Fruit fly (Drosophila melanogaster) whole organism, embryonic: Measurements from ENCODE around the gene Gr64a.
A peak's percentile ranks its signal among the peaks of the same experiment; 100 is the strongest.

ENCODE experiments used
- C15 ChIP-seq: fragments of 200-800 bp; sonication (Bioruptor generic); IDR thresholded peaks from 3 replicates; pipeline ENCODE4 v1.3.6; 2022; ENCODE audit warnings: missing biosample characterization, missing genetic modification characterization
- CG10147 ChIP-seq: fragments of 200-800 bp; sonication (Bioruptor generic); optimal IDR thresholded peaks from 2 replicates; lab custom pipeline; 2019; ENCODE audit warnings: missing biosample characterization, mild to moderate bottlenecking, missing genetic modification characterization, moderate library complexity
- CG10462 ChIP-seq: fragments of 200-800 bp; sonication (Bioruptor generic); optimal IDR thresholded peaks from 2 replicates; lab custom pipeline; 2016; ENCODE audit warnings: missing biosample characterization, missing genetic modification characterization
- CG10979 ChIP-seq: fragments of 200-800 bp; sonication (Bioruptor generic); optimal IDR thresholded peaks from 2 replicates; lab custom pipeline; 2018; ENCODE audit warnings: missing biosample characterization, mild to moderate bottlenecking, missing genetic modification characterization, moderate library complexity
- CG13424 ChIP-seq: fragments of 200-800 bp; sonication (Bioruptor generic); optimal IDR thresholded peaks from 2 replicates; lab custom pipeline; 2019; ENCODE audit warnings: missing biosample characterization, mild to moderate bottlenecking, missing genetic modification characterization, moderate library complexity
- CG13624 ChIP-seq: fragments of 200-800 bp; sonication (Bioruptor generic); optimal IDR thresholded peaks from 2 replicates; lab custom pipeline; 2016; ENCODE audit warnings: missing biosample characterization, missing genetic modification characterization
- CG1529 ChIP-seq: fragments of 200-800 bp; sonication (Bioruptor generic); optimal IDR thresholded peaks from 3 replicates; lab custom pipeline; 2018; ENCODE audit warnings: missing biosample characterization, missing genetic modification characterization
- CG16863 ChIP-seq: fragments of 200-800 bp; sonication (Bioruptor generic); optimal IDR thresholded peaks from 3 replicates; lab custom pipeline; 2016; ENCODE audit warnings: missing biosample characterization, missing genetic modification characterization
- CG2120 ChIP-seq: fragments of 200-800 bp; sonication (Bioruptor generic); optimal IDR thresholded peaks from 3 replicates; lab custom pipeline; 2016; ENCODE audit warnings: missing biosample characterization, missing genetic modification characterization
- CG2129 ChIP-seq: fragments of 200-800 bp; sonication (Bioruptor generic); IDR thresholded peaks from 2 replicates; pipeline ENCODE4 v1.3.6; 2022; ENCODE audit warnings: missing biosample characterization, missing genetic modification characterization; ENCODE audit not compliant: partially characterized antibody
- CG2889 ChIP-seq: fragments of 200-800 bp; sonication (Bioruptor generic); IDR thresholded peaks from 3 replicates; pipeline ENCODE4 v1.3.6; 2022; ENCODE audit warnings: missing biosample characterization, missing genetic modification characterization
- CG31388 ChIP-seq: fragments of 200-800 bp; sonication (Bioruptor generic); optimal IDR thresholded peaks from 2 replicates; lab custom pipeline; 2016; ENCODE audit warnings: missing biosample characterization, missing genetic modification characterization
- CG33557 ChIP-seq: fragments of 200-800 bp; sonication (Bioruptor generic); optimal IDR thresholded peaks from 2 replicates; lab custom pipeline; 2019; ENCODE audit warnings: missing biosample characterization, mild to moderate bottlenecking, missing genetic modification characterization, moderate library complexity
- CG42726 ChIP-seq: fragments of 200-800 bp; sonication (Bioruptor generic); IDR thresholded peaks from 2 replicates; pipeline ENCODE4 v1.3.6; 2022; ENCODE audit warnings: missing biosample characterization, missing genetic modification characterization; ENCODE audit not compliant: partially characterized antibody
- CG5180 ChIP-seq: fragments of 200-800 bp; sonication (Bioruptor generic); optimal IDR thresholded peaks from 3 replicates; lab custom pipeline; 2017; ENCODE audit warnings: missing biosample characterization, missing genetic modification characterization, mild to moderate bottlenecking, moderate library complexity, missing genetic modification reagents
- CG7357 ChIP-seq: fragments of 200-800 bp; sonication (Bioruptor generic); IDR thresholded peaks from 3 replicates; pipeline ENCODE4 v1.3.6; 2022; ENCODE audit warnings: missing biosample characterization, missing genetic modification characterization
- CG7372 ChIP-seq: fragments of 200-800 bp; sonication (Bioruptor generic); IDR thresholded peaks from 2 replicates; pipeline ENCODE4 v1.3.6; 2022; ENCODE audit warnings: missing biosample characterization, missing genetic modification characterization
- CG7928 ChIP-seq: fragments of 200-800 bp; sonication (Bioruptor generic); optimal IDR thresholded peaks from 2 replicates; lab custom pipeline; 2017; ENCODE audit warnings: missing biosample characterization, mild to moderate bottlenecking, missing genetic modification characterization
- CG8944 ChIP-seq: fragments of 200-800 bp; sonication (Bioruptor generic); optimal IDR thresholded peaks from 3 replicates; lab custom pipeline; 2016; ENCODE audit warnings: missing biosample characterization, missing genetic modification characterization
- Dad ChIP-seq: fragments of 200-800 bp; sonication (Bioruptor generic); optimal IDR thresholded peaks from 3 replicates; lab custom pipeline; 2016; ENCODE audit warnings: missing biosample characterization, missing genetic modification characterization
- Dbx ChIP-seq: fragments of 200-800 bp; sonication (Bioruptor generic); IDR thresholded peaks from 3 replicates; pipeline ENCODE4 v1.3.6; 2022; ENCODE audit warnings: missing biosample characterization, missing genetic modification characterization
- Deaf1 ChIP-seq: fragments of 200-800 bp; optimal IDR thresholded peaks from 3 replicates; lab custom pipeline; 2019; ENCODE audit warnings: missing biosample characterization, mild to moderate bottlenecking, missing genetic modification characterization, moderate library complexity
- Dek ChIP-seq: fragments of 200-800 bp; sonication (Bioruptor generic); optimal IDR thresholded peaks from 3 replicates; lab custom pipeline; 2019; ENCODE audit warnings: missing biosample characterization, mild to moderate bottlenecking, missing genetic modification characterization, moderate library complexity
- Jarid2 ChIP-seq: fragments of 200-800 bp; sonication (Bioruptor generic); optimal IDR thresholded peaks from 3 replicates; lab custom pipeline; 2017; ENCODE audit warnings: mild to moderate bottlenecking, missing biosample characterization, missing genetic modification reagents, missing genetic modification characterization
- Mrtf ChIP-seq: fragments of 200-800 bp; sonication (Bioruptor generic); IDR thresholded peaks from 3 replicates; pipeline ENCODE4 v1.3.6; 2022; ENCODE audit warnings: missing biosample characterization, missing genetic modification characterization
- NfI ChIP-seq: fragments of 200-800 bp; sonication (Bioruptor generic); optimal IDR thresholded peaks from 3 replicates; lab custom pipeline; 2018; ENCODE audit warnings: missing biosample characterization, mild to moderate bottlenecking, missing genetic modification characterization, moderate library complexity
- Optix ChIP-seq: fragments of 200-800 bp; sonication (Bioruptor generic); IDR thresholded peaks from 3 replicates; pipeline ENCODE4 v1.3.6; 2022; ENCODE audit warnings: missing biosample characterization, missing genetic modification characterization
- Side ChIP-seq: fragments of 200-800 bp; sonication (Bioruptor generic); optimal IDR thresholded peaks from 2 replicates; lab custom pipeline; 2016; ENCODE audit warnings: missing biosample characterization, missing genetic modification characterization
- Usf ChIP-seq: fragments of 200-800 bp; sonication (Bioruptor generic); optimal IDR thresholded peaks from 2 replicates; lab custom pipeline; 2017; ENCODE audit warnings: missing genotype, missing biosample characterization, missing genetic modification characterization
- Xrp1 ChIP-seq: fragments of 200-800 bp; sonication (Bioruptor generic); IDR thresholded peaks from 2 replicates; pipeline ENCODE4 v1.3.6; 2022; ENCODE audit warnings: missing biosample characterization, missing genetic modification characterization
- ase ChIP-seq: fragments of 200-800 bp; sonication (Bioruptor generic); IDR thresholded peaks from 3 replicates; pipeline ENCODE4 v1.3.6; 2022; ENCODE audit warnings: missing biosample characterization, missing genetic modification characterization
- az2 ChIP-seq: fragments of 200-800 bp; sonication (Bioruptor generic); optimal IDR thresholded peaks from 3 replicates; lab custom pipeline; 2016; ENCODE audit warnings: missing biosample characterization, missing genetic modification characterization
- br ChIP-seq: fragments of >200 bp; optimal IDR thresholded peaks from 2 replicates; lab custom pipeline; 2017
- cas ChIP-seq: fragments of 200-800 bp; sonication (Bioruptor generic); IDR thresholded peaks from 2 replicates; pipeline ENCODE4 v1.3.6; 2022; ENCODE audit warnings: missing biosample characterization, missing genetic modification characterization
- chinmo ChIP-seq: fragments of 200-800 bp; sonication (Bioruptor generic); IDR thresholded peaks from 4 replicates; pipeline ENCODE4 v1.3.6; 2022; ENCODE audit warnings: missing biosample characterization, missing genetic modification characterization; ENCODE audit not compliant: partially characterized antibody
- chm ChIP-seq: fragments of 200-800 bp; sonication (Bioruptor generic); IDR thresholded peaks from 2 replicates; pipeline ENCODE4 v1.3.6; 2022; ENCODE audit warnings: missing biosample characterization, missing genetic modification characterization
- corto ChIP-seq: fragments of 200-800 bp; sonication (Bioruptor generic); optimal IDR thresholded peaks from 2 replicates; lab custom pipeline; 2016; ENCODE audit warnings: missing biosample characterization, mild to moderate bottlenecking, missing genetic modification characterization, moderate library complexity
- dm ChIP-seq: fragments of 200-800 bp; sonication (Bioruptor generic); optimal IDR thresholded peaks from 3 replicates; lab custom pipeline; 2016; ENCODE audit warnings: missing biosample characterization, missing genetic modification characterization
- esg ChIP-seq: fragments of 200-800 bp; sonication (Bioruptor generic); conservative IDR thresholded peaks from 2 replicates; pipeline ENCODE4 v1.3.6; 2022; ENCODE audit warnings: missing biosample characterization, missing genetic modification characterization
- h ChIP-seq: fragments of >200 bp; optimal IDR thresholded peaks from 2 replicates; lab custom pipeline; 2017
- jumu ChIP-seq: fragments of 200-800 bp; sonication (Bioruptor generic); optimal IDR thresholded peaks from 3 replicates; lab custom pipeline; 2016; ENCODE audit warnings: missing biosample characterization, missing genetic modification characterization
- kah ChIP-seq: fragments of 200-800 bp; sonication (Bioruptor generic); optimal IDR thresholded peaks from 2 replicates; lab custom pipeline; 2018; ENCODE audit warnings: missing biosample characterization, mild to moderate bottlenecking, missing genetic modification characterization
- lmd ChIP-seq: fragments of 200-800 bp; sonication (Bioruptor generic); IDR thresholded peaks from 2 replicates; pipeline ENCODE4 v1.3.6; 2022; ENCODE audit warnings: missing biosample characterization, missing genetic modification characterization
- nau ChIP-seq: fragments of 200-800 bp; sonication (Bioruptor generic); optimal IDR thresholded peaks from 3 replicates; lab custom pipeline; 2017; ENCODE audit warnings: missing biosample characterization, mild to moderate bottlenecking, missing genetic modification characterization, missing genetic modification reagents
- pzg ChIP-seq: fragments of 200-800 bp; sonication (Bioruptor generic); optimal IDR thresholded peaks from 3 replicates; lab custom pipeline; 2018; ENCODE audit warnings: missing biosample characterization, mild to moderate bottlenecking, missing genetic modification characterization, moderate library complexity
- row ChIP-seq: fragments of 200-800 bp; sonication (Bioruptor generic); IDR thresholded peaks from 3 replicates; pipeline ENCODE4 v1.3.6; 2022; ENCODE audit warnings: missing biosample characterization, missing genetic modification characterization
- shn ChIP-seq: fragments of 200-800 bp; sonication (Bioruptor generic); optimal IDR thresholded peaks from 3 replicates; lab custom pipeline; 2016; ENCODE audit warnings: missing biosample characterization, missing genetic modification characterization
- stc ChIP-seq: fragments of 200-800 bp; sonication (Bioruptor generic); IDR thresholded peaks from 2 replicates; pipeline ENCODE4 v1.3.6; 2022; ENCODE audit warnings: missing biosample characterization, missing genetic modification characterization
- tll ChIP-seq, 2 experiments: fragments of 200-800 bp in 1 of 2; fragments of >200 bp in 1 of 2; sonication (Bioruptor generic) in 1 of 2; optimal IDR thresholded peaks; 2 replicates each; lab custom pipeline; 2017 to 2019; ENCODE audit warnings: missing biosample characterization in 2 of 2, missing genetic modification characterization in 2 of 2, mild to moderate bottlenecking in 1 of 2, moderate library complexity in 1 of 2
- usp ChIP-seq: fragments of >200 bp; optimal IDR thresholded peaks from 2 replicates; lab custom pipeline; 2017; ENCODE audit warnings: missing biosample characterization, missing genetic modification characterization
- wdn ChIP-seq: fragments of 200-800 bp; sonication (Bioruptor generic); IDR thresholded peaks from 2 replicates; pipeline ENCODE4 v1.3.6; 2022; ENCODE audit warnings: missing biosample characterization, missing genetic modification characterization
- yki ChIP-seq: fragments of >200 bp; optimal IDR thresholded peaks from 3 replicates; lab custom pipeline; 2018
- zen2 ChIP-seq: fragments of 200-800 bp; sonication (Bioruptor generic); IDR thresholded peaks from 3 replicates; pipeline ENCODE4 v1.3.6; 2022; ENCODE audit warnings: missing biosample characterization, missing genetic modification characterization; ENCODE audit not compliant: partially characterized antibody

Gene Gr64a

DNA sequence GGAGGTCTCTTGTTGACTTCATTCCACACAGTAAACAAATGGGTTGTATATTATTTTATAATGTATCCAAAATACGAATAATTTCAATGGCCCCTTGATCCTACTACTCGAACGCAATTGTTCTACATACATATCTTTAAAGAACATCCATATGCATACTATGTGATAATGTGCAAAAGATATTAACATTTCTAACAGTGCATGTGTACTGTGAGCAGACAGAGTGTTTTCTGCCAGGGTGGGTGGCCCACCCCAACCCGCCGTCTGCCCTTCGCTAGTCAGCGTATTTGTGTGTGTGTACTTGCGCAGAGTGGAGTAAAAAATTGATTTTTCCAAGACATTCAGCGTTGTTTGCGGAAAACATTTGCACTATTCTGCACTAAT is 44.4 kb downstream of the Gr64a start (continued):
- TF ChIP-seq cas (no peak), tll (GFP tag; optimal IDR thresholded peaks at IDR 0.05; lab: Kevin White, UChicago) (no peak), Jarid2 (GFP tag; lab: Kevin White, UChicago) (no peak), chinmo (GFP tag; lab: Robert Waterston, UW) (no peak), az2 (GFP tag; lab: Kevin White, UChicago) (peak; percentile 28), Dad (GFP tag; lab: Kevin White, UChicago) (no peak), lmd (GFP tag; lab: Robert Waterston, UW) (peak; percentile 75), CG2889 (GFP tag; lab: Robert Waterston, UW) (peak; percentile 31; the same call in 1 of the 3 replicates), br (lab: Kevin White, UChicago) (no peak), Side (peak; percentile 45), CG33557 (GFP tag; lab: Kevin White, UChicago) (no peak), pzg (no peak), Deaf1 (tag; lab: Kevin White, UChicago) (no peak), Mrtf (GFP tag; lab: Robert Waterston, UW) (peak; percentile 51; the same call in 1 of the 3 replicates), C15 (GFP tag; lab: Robert Waterston, UW) (no peak), CG13424 (tag; lab: Kevin White, UChicago) (peak; percentile 21), nau (GFP tag; lab: Kevin White, UChicago) (no peak), CG7928 (no peak), CG31388 (GFP tag; lab: Kevin White, UChicago) (no peak), CG10147 (GFP tag; lab: Kevin White, UChicago) (peak; percentile 29), jumu (no peak), dm (GFP tag; lab: Kevin White, UChicago) (no peak), CG8944 (GFP tag; lab: Kevin White, UChicago) (peak; percentile 33), row (GFP tag; lab: Robert Waterston, UW) (peak; percentile 69), Dek (tag; lab: Kevin White, UChicago) (peak; percentile 26), NfI (GFP tag; lab: Kevin White, UChicago) (peak; percentile 75), CG16863 (GFP tag; lab: Kevin White, UChicago) (no peak), CG13624 (no peak), CG7372 (GFP tag; lab: Robert Waterston, UW) (no peak), kah (GFP tag; lab: Kevin White, UChicago) (no peak), CG2129 (GFP tag; lab: Robert Waterston, UW) (no peak), CG7357 (GFP tag; lab: Robert Waterston, UW) (peak; percentile 49; the same call in 2 of the 3 replicates), shn (peak; percentile 18), CG1529 (GFP tag; lab: Kevin White, UChicago) (no peak), Xrp1 (peak; percentile 78), usp (GFP tag; lab: Kevin White, UChicago) (no peak), h (no peak), chm (GFP tag; lab: Robert Waterston, UW) (no peak; the same call in 1 of the 2 replicates), wdn (no peak), CG10462 (no peak), Optix (GFP tag; lab: Robert Waterston, UW) (peak; percentile 13; the same call in 1 of the 3 replicates), Dbx (GFP tag; lab: Robert Waterston, UW) (peak; percentile 59), Usf (GFP tag; lab: Kevin White, UChicago) (no peak), CG2120 (GFP tag; lab: Kevin White, UChicago) (peak; percentile 5), esg (GFP tag; lab: Robert Waterston, UW) (peak; percentile 81), corto (GFP tag; lab: Kevin White, UChicago) (peak; percentile 85), yki (lab: Kevin White, UChicago) (no peak), CG10979 (tag; lab: Kevin White, UChicago) (peak; percentile 29), zen2 (GFP tag; lab: Robert Waterston, UW) (no peak), stc (GFP tag; lab: Robert Waterston, UW) (peak; percentile 76), CG5180 (no peak), ase (GFP tag; lab: Robert Waterston, UW) (peak; percentile 78), CG42726 (GFP tag; lab: Robert Waterston, UW) (no peak)
